Fruit fly (Drosophila melanogaster) whole organism, embryonic: ENCODE data around the gene Bgb.

Experiments used
- B-H1 ChIP-seq: fragments of 200-800 bp; sonication (Bioruptor generic); IDR thresholded peaks from 3 replicates; pipeline ENCODE4 v1.3.6; 2022; ENCODE audit warnings: missing biosample characterization, missing genetic modification characterization
- Bgb ChIP-seq: fragments of 200-800 bp; sonication (Bioruptor generic); IDR thresholded peaks from 2 replicates; pipeline ENCODE4 v1.3.6; 2022; ENCODE audit warnings: missing biosample characterization, missing genetic modification characterization; ENCODE audit not compliant: partially characterized antibody
- CG10366 ChIP-seq: fragments of 200-800 bp; sonication (Bioruptor generic); IDR thresholded peaks from 2 replicates; pipeline ENCODE4 v1.3.6; 2022; ENCODE audit warnings: missing biosample characterization, missing genetic modification characterization
- CG11247 ChIP-seq: fragments of 200-800 bp; sonication (Bioruptor generic); IDR thresholded peaks from 2 replicates; pipeline ENCODE4 v1.3.6; 2022; ENCODE audit warnings: missing biosample characterization, missing genetic modification characterization
- CG11456 ChIP-seq: fragments of 200-800 bp; sonication (Bioruptor generic); IDR thresholded peaks from 3 replicates; pipeline ENCODE4 v1.3.6; 2022; ENCODE audit warnings: missing biosample characterization, missing genetic modification characterization
- CG11504 ChIP-seq: fragments of 200-800 bp; sonication (Bioruptor generic); optimal IDR thresholded peaks from 3 replicates; lab custom pipeline; 2019; ENCODE audit warnings: missing biosample characterization, mild to moderate bottlenecking, missing genetic modification characterization, moderate library complexity
- CG12155 ChIP-seq: fragments of 200-800 bp; sonication (Bioruptor generic); optimal IDR thresholded peaks from 3 replicates; lab custom pipeline; 2016; ENCODE audit warnings: missing biosample characterization, missing genetic modification characterization
- CG12299 ChIP-seq: fragments of 200-800 bp; sonication (Bioruptor generic); optimal IDR thresholded peaks from 2 replicates; lab custom pipeline; 2018; ENCODE audit warnings: missing biosample characterization, mild to moderate bottlenecking, missing genetic modification characterization
- CG12744 ChIP-seq: fragments of 200-800 bp; sonication (Bioruptor generic); optimal IDR thresholded peaks from 2 replicates; lab custom pipeline; 2016; ENCODE audit warnings: missing biosample characterization, missing genetic modification characterization
- CG13775 ChIP-seq: fragments of 200-800 bp; sonication (Bioruptor generic); optimal IDR thresholded peaks from 3 replicates; lab custom pipeline; 2017; ENCODE audit warnings: missing biosample characterization, mild to moderate bottlenecking, missing genetic modification characterization
- CG14014 ChIP-seq: fragments of 200-800 bp; sonication (Bioruptor generic); IDR thresholded peaks from 2 replicates; pipeline ENCODE4 v1.3.6; 2022; ENCODE audit warnings: missing biosample characterization, missing genetic modification characterization
- CG14710 ChIP-seq: fragments of 200-800 bp; sonication (Bioruptor generic); optimal IDR thresholded peaks from 3 replicates; lab custom pipeline; 2019; ENCODE audit warnings: missing biosample characterization, mild to moderate bottlenecking, missing genetic modification characterization, moderate library complexity
- CG14965 ChIP-seq: fragments of 200-800 bp; sonication (Bioruptor generic); optimal IDR thresholded peaks from 2 replicates; lab custom pipeline; 2016; ENCODE audit warnings: missing biosample characterization, missing genetic modification characterization, borderline replicate concordance
- CG15073 ChIP-seq: fragments of 200-800 bp; sonication (Bioruptor generic); optimal IDR thresholded peaks from 2 replicates; lab custom pipeline; 2016; ENCODE audit warnings: missing biosample characterization, missing genetic modification characterization
- CG15514 ChIP-seq: fragments of 200-800 bp; sonication (Bioruptor generic); optimal IDR thresholded peaks from 3 replicates; lab custom pipeline; 2017; ENCODE audit warnings: missing biosample characterization, missing genetic modification characterization, mild to moderate bottlenecking, moderate library complexity, missing genetic modification reagents
- CG1603 ChIP-seq: fragments of 200-800 bp; sonication (Bioruptor generic); optimal IDR thresholded peaks from 2 replicates; lab custom pipeline; 2019; ENCODE audit warnings: missing biosample characterization, mild to moderate bottlenecking, missing genetic modification characterization, moderate library complexity
- CG17361 ChIP-seq: fragments of 200-800 bp; sonication (Bioruptor generic); IDR thresholded peaks from 3 replicates; pipeline ENCODE4 v1.3.6; 2022; ENCODE audit warnings: missing biosample characterization, missing genetic modification characterization
- CG17829 ChIP-seq: fragments of 200-800 bp; optimal IDR thresholded peaks from 2 replicates; lab custom pipeline; 2019; ENCODE audit warnings: missing biosample characterization, mild to moderate bottlenecking, missing genetic modification characterization, moderate library complexity
- CG2712 ChIP-seq: fragments of 200-800 bp; optimal IDR thresholded peaks from 3 replicates; lab custom pipeline; 2019; ENCODE audit warnings: missing biosample characterization, mild to moderate bottlenecking, missing genetic modification characterization, moderate library complexity
- CG31441 ChIP-seq: fragments of 200-800 bp; sonication (Bioruptor generic); IDR thresholded peaks from 2 replicates; pipeline ENCODE4 v1.3.6; 2022; ENCODE audit warnings: missing biosample characterization, missing genetic modification characterization
- CG32767 ChIP-seq: fragments of 200-800 bp; sonication (Bioruptor generic); IDR thresholded peaks from 2 replicates; pipeline ENCODE4 v1.3.6; 2022; ENCODE audit warnings: missing biosample characterization, missing genetic modification characterization
- CG5245 ChIP-seq: fragments of 200-800 bp; sonication (Bioruptor generic); optimal IDR thresholded peaks from 3 replicates; lab custom pipeline; 2016; ENCODE audit warnings: missing biosample characterization, missing genetic modification characterization
- CG6765 ChIP-seq: fragments of 200-800 bp; sonication (Bioruptor generic); optimal IDR thresholded peaks from 3 replicates; lab custom pipeline; 2017; ENCODE audit warnings: missing biosample characterization, mild to moderate bottlenecking, missing genetic modification characterization
- CG8944 ChIP-seq: fragments of 200-800 bp; sonication (Bioruptor generic); optimal IDR thresholded peaks from 3 replicates; lab custom pipeline; 2016; ENCODE audit warnings: missing biosample characterization, missing genetic modification characterization
- CG9609 ChIP-seq: fragments of 200-800 bp; sonication (Bioruptor generic); optimal IDR thresholded peaks from 3 replicates; lab custom pipeline; 2016; ENCODE audit warnings: missing biosample characterization, missing genetic modification characterization
- CG9797 ChIP-seq: fragments of 200-800 bp; sonication (Bioruptor generic); optimal IDR thresholded peaks from 3 replicates; lab custom pipeline; 2018; ENCODE audit warnings: missing biosample characterization, mild to moderate bottlenecking, missing genetic modification characterization
- CHES-1-like ChIP-seq: fragments of 200-800 bp; sonication (Bioruptor generic); optimal IDR thresholded peaks from 2 replicates; lab custom pipeline; 2016; ENCODE audit warnings: missing biosample characterization, missing genetic modification characterization
- CTCF ChIP-seq: fragments of 200-800 bp; sonication (Bioruptor generic); optimal IDR thresholded peaks from 2 replicates; lab custom pipeline; 2017; ENCODE audit warnings: missing biosample characterization, mild to moderate bottlenecking, missing genetic modification characterization, moderate library complexity
- Chrac-16 ChIP-seq: fragments of 200-800 bp; sonication (Bioruptor generic); optimal IDR thresholded peaks from 3 replicates; lab custom pipeline; 2016; ENCODE audit warnings: missing biosample characterization, missing genetic modification characterization
- ERR ChIP-seq: fragments of 200-800 bp; sonication (Bioruptor generic); optimal IDR thresholded peaks from 2 replicates; lab custom pipeline; 2016; ENCODE audit warnings: missing biosample characterization, missing genetic modification characterization
- HHEX ChIP-seq: fragments of 200-800 bp; sonication (Bioruptor generic); optimal IDR thresholded peaks from 3 replicates; lab custom pipeline; 2017; ENCODE audit warnings: missing biosample characterization, mild to moderate bottlenecking, missing genetic modification characterization, missing genetic modification reagents
- HLH3B ChIP-seq: fragments of 200-800 bp; sonication (Bioruptor generic); IDR thresholded peaks from 2 replicates; pipeline ENCODE4 v1.3.6; 2022; ENCODE audit warnings: missing biosample characterization, missing genetic modification characterization
- Hr39 ChIP-seq: fragments of >200 bp; optimal IDR thresholded peaks from 2 replicates; lab custom pipeline; 2017
- Pdp1 ChIP-seq, 2 experiments: fragments of 200-800 bp; sonication (Bioruptor generic); optimal IDR thresholded peaks; 3 replicates each; lab custom pipeline; 2016; ENCODE audit warnings: missing biosample characterization in 2 of 2, missing genetic modification characterization in 2 of 2, mild to moderate bottlenecking in 1 of 2, moderate library complexity in 1 of 2
- Side ChIP-seq: fragments of 200-800 bp; sonication (Bioruptor generic); optimal IDR thresholded peaks from 2 replicates; lab custom pipeline; 2016; ENCODE audit warnings: missing biosample characterization, missing genetic modification characterization
- Taf1 ChIP-seq: fragments of 200-800 bp; sonication (Bioruptor generic); IDR thresholded peaks from 2 replicates; pipeline ENCODE4 v1.3.6; 2022; ENCODE audit warnings: missing biosample characterization, missing genetic modification characterization
- bab2 ChIP-seq: fragments of 200-800 bp; sonication (Bioruptor generic); optimal IDR thresholded peaks from 2 replicates; lab custom pipeline; 2016; ENCODE audit warnings: missing biosample characterization, missing genetic modification characterization
- cas ChIP-seq: fragments of 200-800 bp; sonication (Bioruptor generic); IDR thresholded peaks from 2 replicates; pipeline ENCODE4 v1.3.6; 2022; ENCODE audit warnings: missing biosample characterization, missing genetic modification characterization
- chif ChIP-seq, 2 experiments: fragments of 200-800 bp; sonication (Bioruptor generic); optimal IDR thresholded peaks; 3 replicates each; lab custom pipeline; 2016; ENCODE audit warnings: missing biosample characterization in 2 of 2, missing genetic modification characterization in 2 of 2
- da ChIP-seq: fragments of 200-800 bp; sonication (Bioruptor generic); optimal IDR thresholded peaks from 2 replicates; lab custom pipeline; 2016; ENCODE audit warnings: missing biosample characterization, missing genetic modification characterization
- dan ChIP-seq: fragments of 200-800 bp; sonication (Bioruptor generic); IDR thresholded peaks from 2 replicates; pipeline ENCODE4 v1.3.6; 2022; ENCODE audit warnings: missing biosample characterization, missing genetic modification characterization
- en ChIP-seq: fragments of 200-800 bp; sonication (Bioruptor generic); optimal IDR thresholded peaks from 2 replicates; lab custom pipeline; 2016; ENCODE audit warnings: missing biosample characterization, missing genetic modification characterization
- grn ChIP-seq: fragments of 200-800 bp; sonication (Bioruptor generic); optimal IDR thresholded peaks from 3 replicates; lab custom pipeline; 2017; ENCODE audit warnings: missing biosample characterization, missing genetic modification characterization
- h ChIP-seq: fragments of >200 bp; optimal IDR thresholded peaks from 2 replicates; lab custom pipeline; 2017
- insv ChIP-seq, 2 experiments: fragments of 200-800 bp; sonication (Bioruptor generic); optimal IDR thresholded peaks; 3 replicates each; lab custom pipeline; 2016 to 2018; ENCODE audit warnings: missing biosample characterization in 2 of 2, missing genetic modification characterization in 2 of 2
- lilli ChIP-seq: fragments of 200-800 bp; sonication (Bioruptor generic); optimal IDR thresholded peaks from 3 replicates; lab custom pipeline; 2016; ENCODE audit warnings: missing biosample characterization, missing genetic modification characterization
- luna ChIP-seq: fragments of 200-800 bp; sonication (Bioruptor generic); optimal IDR thresholded peaks from 2 replicates; lab custom pipeline; 2016; ENCODE audit warnings: missing biosample characterization, missing genetic modification characterization
- org-1 ChIP-seq: fragments of 200-800 bp; sonication (Bioruptor generic); optimal IDR thresholded peaks from 2 replicates; lab custom pipeline; 2017; ENCODE audit warnings: missing biosample characterization, missing genetic modification characterization
- sob ChIP-seq: fragments of 200-800 bp; sonication (Bioruptor generic); IDR thresholded peaks from 2 replicates; pipeline ENCODE4 v1.3.6; 2022; ENCODE audit warnings: missing biosample characterization, missing genetic modification characterization
- trh ChIP-seq: fragments of 200-800 bp; sonication (Bioruptor generic); optimal IDR thresholded peaks from 2 replicates; lab custom pipeline; 2016; ENCODE audit warnings: missing biosample characterization, missing genetic modification characterization
- tx ChIP-seq: fragments of 200-800 bp; sonication (Bioruptor generic); optimal IDR thresholded peaks from 2 replicates; lab custom pipeline; 2016; ENCODE audit warnings: missing biosample characterization, missing genetic modification characterization
- zfh1 ChIP-seq: fragments of 200-800 bp; sonication (Bioruptor generic); IDR thresholded peaks from 3 replicates; pipeline ENCODE4 v1.3.6; 2022; ENCODE audit warnings: missing biosample characterization, missing genetic modification characterization

The Bgb gene

DNA sequence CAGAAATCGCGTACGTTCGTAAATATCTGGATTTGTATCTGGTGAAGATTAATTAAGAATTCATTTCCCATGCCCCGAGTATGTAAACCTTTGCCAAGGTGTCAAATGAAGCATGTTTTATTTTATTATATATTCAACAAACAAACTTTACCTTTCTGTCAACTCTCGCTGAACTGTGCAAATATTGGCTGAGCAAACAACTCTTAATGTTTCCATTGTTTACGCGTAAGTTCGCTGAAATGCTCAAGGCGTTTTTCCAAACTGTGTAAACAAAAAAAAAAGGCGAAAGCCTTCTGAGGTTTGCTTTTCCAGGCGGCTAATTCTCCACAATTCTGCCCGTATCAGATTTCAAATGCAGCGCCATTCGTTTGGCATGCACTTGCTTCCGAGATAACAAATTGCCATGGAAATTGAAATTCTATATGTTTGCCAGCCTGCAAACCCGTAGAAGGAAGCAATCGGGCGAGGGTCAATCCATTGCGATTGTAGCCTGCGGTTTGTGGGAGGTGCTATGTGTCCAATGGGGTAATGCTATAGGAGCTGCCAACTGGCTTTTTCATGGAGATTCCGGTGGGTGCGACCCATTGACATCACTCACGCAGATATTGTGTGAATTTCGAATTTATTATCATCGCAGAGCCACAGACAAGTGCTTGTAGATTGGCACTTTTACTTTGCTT is 47.7 kb upstream of the Bgb start (continued):
- TF ChIP-seq grn (GFP tag; lab: Kevin White, UChicago) = peak; percentile 57
- peak in 1 of 2 experiments; percentile 43 for TF ChIP-seq chif (GFP tag; optimal IDR thresholded peaks at IDR 0.05; lab: Kevin White, UChicago)
- peak; percentile 79 for TF ChIP-seq CG12299 (tag; lab: Kevin White, UChicago)
- no peak for TF ChIP-seq Hr39 (lab: Kevin White, UChicago)
- peak; percentile 46 for TF ChIP-seq CG12155
- no peak for TF ChIP-seq CG17361 (GFP tag; lab: Robert Waterston, UW)
- 0 out of 3 replicates have a peak, but pooled peaks have one; percentile 36 for TF ChIP-seq zfh1
- TF ChIP-seq CG14710 (tag; lab: Kevin White, UChicago) = peak; percentile 1
- TF ChIP-seq CG1603 (tag; lab: Kevin White, UChicago) = no peak
- no peak for TF ChIP-seq CG17829 (tag; lab: Kevin White, UChicago)
- peak; percentile 91 for TF ChIP-seq HHEX (GFP tag; lab: Kevin White, UChicago)
- TF ChIP-seq lilli = peak; percentile 49
- no peak for TF ChIP-seq en (GFP tag; lab: Kevin White, UChicago)
- peak; percentile 19 for TF ChIP-seq tx
- TF ChIP-seq B-H1 (GFP tag; lab: Robert Waterston, UW) = no peak; the same call in 2 of the 3 replicates
- TF ChIP-seq CG9797 (GFP tag; lab: Kevin White, UChicago) = no peak
- TF ChIP-seq CG8944 (GFP tag; lab: Kevin White, UChicago) = peak; percentile 3
- peak; percentile 75 for TF ChIP-seq org-1 (GFP tag; lab: Kevin White, UChicago)
- TF ChIP-seq CG14965 (GFP tag; lab: Kevin White, UChicago) = peak; percentile 23
- TF ChIP-seq CTCF (GFP tag; lab: Kevin White, UChicago) = no peak
- peak; percentile 39 for TF ChIP-seq ERR (GFP tag; lab: Kevin White, UChicago)
- TF ChIP-seq Chrac-16 (GFP tag; lab: Kevin White, UChicago) = no peak
- no peak for TF ChIP-seq cas (GFP tag; lab: Robert Waterston, UW)
- TF ChIP-seq h (lab: Kevin White, UChicago) = no peak
- TF ChIP-seq Side = peak; percentile 54
- peak; percentile 71 for TF ChIP-seq CG12744 (GFP tag; lab: Kevin White, UChicago)
- TF ChIP-seq CG9609 (GFP tag; lab: Kevin White, UChicago) = no peak
- TF ChIP-seq CG13775 (GFP tag; lab: Kevin White, UChicago) = peak; percentile 17
- no peak for TF ChIP-seq trh (GFP tag; lab: Kevin White, UChicago)
- no peak for TF ChIP-seq dan (GFP tag; lab: Robert Waterston, UW)
- TF ChIP-seq CG14014 = peak; percentile 70; the same call in 1 of the 2 replicates
- TF ChIP-seq insv (GFP tag; optimal IDR thresholded peaks at IDR 0.05; lab: Kevin White, UChicago) = peak in 1 of 2 experiments; percentile 15
- no peak for TF ChIP-seq da (GFP tag; lab: Kevin White, UChicago)
- no peak for TF ChIP-seq CG15073
- TF ChIP-seq luna = peak; percentile 66
- TF ChIP-seq Taf1 (GFP tag; lab: Robert Waterston, UW) = peak; percentile 36; the same call in 1 of the 2 replicates
- TF ChIP-seq CG11456 (GFP tag; lab: Robert Waterston, UW) = peak; percentile 76
- TF ChIP-seq Bgb = no peak
- TF ChIP-seq Pdp1 (GFP tag; optimal IDR thresholded peaks at IDR 0.05; lab: Kevin White, UChicago) = peak in 1 of 2 experiments; percentile 23
- no peak for TF ChIP-seq CG2712
- TF ChIP-seq CG31441 = peak; percentile 38; the same call in 1 of the 2 replicates
- TF ChIP-seq CG5245 (GFP tag; lab: Kevin White, UChicago) = peak; percentile 7
- TF ChIP-seq CG6765 = peak; percentile 91
- TF ChIP-seq CG10366 (GFP tag; lab: Robert Waterston, UW) = no peak
- TF ChIP-seq bab2 (GFP tag; lab: Kevin White, UChicago) = peak; percentile 63
- peak; percentile 75 for TF ChIP-seq CHES-1-like (GFP tag; lab: Kevin White, UChicago)
- TF ChIP-seq CG11504 (tag; lab: Kevin White, UChicago) = no peak
- TF ChIP-seq CG15514 (GFP tag; lab: Kevin White, UChicago) = peak; percentile 92
- peak; percentile 39; the same call in 1 of the 2 replicates for TF ChIP-seq CG32767 (GFP tag; lab: Robert Waterston, UW)
- TF ChIP-seq HLH3B = peak; percentile 27; the same call in 1 of the 2 replicates
- peak; percentile 84; the same call in 1 of the 2 replicates for TF ChIP-seq sob (GFP tag; lab: Robert Waterston, UW)
- peak; percentile 70 for TF ChIP-seq CG11247 (GFP tag; lab: Robert Waterston, UW)
